Worm (Caenorhabditis elegans): Measurements from ENCODE around the gene F59A6.3.
A peak's percentile ranks its signal among the peaks of the same experiment; 100 is the strongest.

ce11 chrII:4999122-4999521, 9.0 kb upstream of the F59A6.3 start, which contains the start of gene citk-2:
- TF ChIP-seq nhr-237 (tag; optimal IDR thresholded peaks at IDR 0.05) (peak; percentile 50), snu-23 (GFP tag; optimal IDR thresholded peaks at IDR 0.05) (peak; percentile 96), lin-13 (GFP tag; optimal IDR thresholded peaks at IDR 0.05) (peak; percentile 79), snpc-4 (tag; optimal IDR thresholded peaks at IDR 0.05) (peak; percentile 90), nhr-76 (tag; optimal IDR thresholded peaks at IDR 0.05) (no peak), unc-30 (tag; optimal IDR thresholded peaks at IDR 0.05) (no peak), unc-98 (GFP tag; IDR thresholded peaks at IDR 0.05) (peak; percentile 41; the same call in 1 of the 2 replicates), unc-62 (GFP tag; optimal IDR thresholded peaks at IDR 0.05) (no peak)

All from whole organism, L1 larva.